Fruit fly (Drosophila melanogaster) whole organism, prepupa: ENCODE data around the gene teq.

Experiments
- CG10631 ChIP-seq: fragments of 200-800 bp; sonication (Bioruptor generic); optimal IDR thresholded peaks from 2 replicates; lab custom pipeline; 2016; ENCODE audit warnings: missing biosample characterization, missing genetic modification characterization
- CG11294 ChIP-seq: fragments of 200-800 bp; sonication (Bioruptor generic); IDR thresholded peaks from 2 replicates; pipeline ENCODE4 v1.3.6; 2022; ENCODE audit warnings: missing biosample characterization, missing genetic modification characterization
- CG11762 ChIP-seq: fragments of 200-800 bp; sonication (Bioruptor generic); optimal IDR thresholded peaks from 3 replicates; lab custom pipeline; 2016; ENCODE audit warnings: missing biosample characterization, missing genetic modification characterization; ENCODE audit not compliant: insufficient read depth
- CG15336 ChIP-seq: fragments of 200-800 bp; sonication (Bioruptor generic); IDR thresholded peaks from 2 replicates; pipeline ENCODE4 v1.3.6; 2022; ENCODE audit warnings: missing biosample characterization, missing genetic modification characterization
- CG1621 ChIP-seq: fragments of 200-800 bp; sonication (Bioruptor generic); optimal IDR thresholded peaks from 3 replicates; lab custom pipeline; 2018; ENCODE audit warnings: missing biosample characterization, mild to moderate bottlenecking, missing genetic modification characterization
- CG16779 ChIP-seq: fragments of 200-800 bp; sonication (Bioruptor generic); optimal IDR thresholded peaks from 3 replicates; lab custom pipeline; 2017; ENCODE audit warnings: missing biosample characterization, mild to moderate bottlenecking, missing genetic modification characterization
- CG3032 ChIP-seq: fragments of 200-800 bp; optimal IDR thresholded peaks from 2 replicates; lab custom pipeline; 2019; ENCODE audit warnings: missing biosample characterization, mild to moderate bottlenecking, missing genetic modification characterization, moderate library complexity
- CG31627 ChIP-seq: fragments of 200-800 bp; sonication (Bioruptor generic); optimal IDR thresholded peaks from 3 replicates; lab custom pipeline; 2016; ENCODE audit warnings: missing biosample characterization, missing genetic modification characterization
- CG32006 ChIP-seq: fragments of 200-800 bp; sonication (Bioruptor generic); optimal IDR thresholded peaks from 3 replicates; lab custom pipeline; 2017; ENCODE audit warnings: missing biosample characterization, mild to moderate bottlenecking, missing genetic modification characterization
- CG34406 ChIP-seq: fragments of 200-800 bp; sonication (Bioruptor generic); optimal IDR thresholded peaks from 3 replicates; lab custom pipeline; 2016; ENCODE audit warnings: missing biosample characterization, missing genetic modification characterization
- CG6163 ChIP-seq: fragments of 200-800 bp; sonication (Bioruptor generic); IDR thresholded peaks from 3 replicates; pipeline ENCODE4 v1.3.6; 2022; ENCODE audit warnings: missing biosample characterization, missing genetic modification characterization
- CG6276 ChIP-seq: fragments of 200-800 bp; sonication (Bioruptor generic); optimal IDR thresholded peaks from 2 replicates; lab custom pipeline; 2017; ENCODE audit warnings: missing biosample characterization, mild to moderate bottlenecking, missing genetic modification characterization
- CG6792 ChIP-seq: fragments of 200-800 bp; sonication (Bioruptor generic); optimal IDR thresholded peaks from 3 replicates; lab custom pipeline; 2016; ENCODE audit warnings: missing biosample characterization, missing genetic modification characterization
- CG6808 ChIP-seq: fragments of 200-800 bp; sonication (Bioruptor generic); optimal IDR thresholded peaks from 3 replicates; lab custom pipeline; 2017; ENCODE audit warnings: missing biosample characterization, missing genetic modification characterization, mild to moderate bottlenecking, moderate library complexity, missing genetic modification reagents
- CG6854 ChIP-seq: fragments of 200-800 bp; sonication (Bioruptor generic); optimal IDR thresholded peaks from 2 replicates; lab custom pipeline; 2017; ENCODE audit warnings: missing biosample characterization, mild to moderate bottlenecking, missing genetic modification characterization
- CG7368 ChIP-seq: fragments of 200-800 bp; sonication (Bioruptor generic); optimal IDR thresholded peaks from 3 replicates; lab custom pipeline; 2016; ENCODE audit warnings: missing biosample characterization, missing genetic modification characterization
- CG8319 ChIP-seq: fragments of 200-800 bp; sonication (Bioruptor generic); optimal IDR thresholded peaks from 3 replicates; lab custom pipeline; 2016; ENCODE audit warnings: missing biosample characterization, missing genetic modification characterization
- CG8632 ChIP-seq: fragments of 200-800 bp; sonication (Bioruptor generic); optimal IDR thresholded peaks from 3 replicates; lab custom pipeline; 2016; ENCODE audit warnings: missing biosample characterization, missing genetic modification characterization
- CG9139 ChIP-seq: fragments of 200-800 bp; sonication (Bioruptor generic); optimal IDR thresholded peaks from 3 replicates; lab custom pipeline; 2017; ENCODE audit warnings: missing biosample characterization, mild to moderate bottlenecking, missing genetic modification characterization
- Eip75B ChIP-seq: fragments of 200-800 bp; sonication (Bioruptor generic); optimal IDR thresholded peaks from 3 replicates; lab custom pipeline; 2016; ENCODE audit warnings: missing biosample characterization, missing genetic modification characterization
- Eip78C ChIP-seq: fragments of 200-800 bp; sonication (Bioruptor generic); peaks from one replicate; lab custom pipeline; 2016; ENCODE audit warnings: missing biosample characterization, missing genetic modification characterization
- Eip93F ChIP-seq: fragments of 200-800 bp; sonication (Bioruptor generic); optimal IDR thresholded peaks from 2 replicates; lab custom pipeline; 2016; ENCODE audit warnings: missing biosample characterization, mild to moderate bottlenecking, missing genetic modification characterization
- Ets21C ChIP-seq: fragments of 200-800 bp; sonication (Bioruptor generic); optimal IDR thresholded peaks from 3 replicates; lab custom pipeline; 2016; ENCODE audit warnings: missing biosample characterization, missing genetic modification characterization
- Ets96B ChIP-seq: fragments of 200-800 bp; optimal IDR thresholded peaks from 2 replicates; lab custom pipeline; 2019; ENCODE audit warnings: missing biosample characterization, mild to moderate bottlenecking, missing genetic modification characterization, moderate library complexity
- Gug ChIP-seq: fragments of 200-800 bp; sonication (Bioruptor generic); IDR thresholded peaks from 2 replicates; pipeline ENCODE4 v1.3.6; 2022; ENCODE audit warnings: missing biosample characterization, missing genetic modification characterization
- Hr38 ChIP-seq: sonication (Bioruptor generic); optimal IDR thresholded peaks from 2 replicates; lab custom pipeline; 2016; ENCODE audit warnings: missing biosample characterization, missing genetic modification characterization
- Hr39 ChIP-seq: fragments of 200-800 bp; sonication (Bioruptor generic); optimal IDR thresholded peaks from 2 replicates; lab custom pipeline; 2016; ENCODE audit warnings: missing biosample characterization, missing genetic modification characterization
- Lpt ChIP-seq: fragments of 200-800 bp; sonication (Bioruptor generic); optimal IDR thresholded peaks from 3 replicates; lab custom pipeline; 2016; ENCODE audit warnings: missing biosample characterization, missing genetic modification characterization
- Met ChIP-seq: fragments of 200-800 bp; sonication (Bioruptor generic); optimal IDR thresholded peaks from 3 replicates; lab custom pipeline; 2016; ENCODE audit warnings: missing biosample characterization, missing genetic modification characterization
- Sox102F ChIP-seq: fragments of 200-800 bp; sonication (Bioruptor generic); optimal IDR thresholded peaks from 2 replicates; lab custom pipeline; 2016; ENCODE audit warnings: missing biosample characterization, mild to moderate bottlenecking, missing genetic modification characterization
- Sox14 ChIP-seq: fragments of 200-800 bp; sonication (Bioruptor generic); optimal IDR thresholded peaks from 3 replicates; lab custom pipeline; 2016; ENCODE audit warnings: missing biosample characterization, missing genetic modification characterization
- Sox15 ChIP-seq: fragments of 200-800 bp; sonication (Bioruptor generic); optimal IDR thresholded peaks from 3 replicates; lab custom pipeline; 2016; ENCODE audit warnings: missing biosample characterization, missing genetic modification characterization
- achi ChIP-seq: fragments of 200-800 bp; sonication (Bioruptor generic); optimal IDR thresholded peaks from 3 replicates; lab custom pipeline; 2016; ENCODE audit warnings: missing biosample characterization, missing genetic modification characterization
- acj6 ChIP-seq: fragments of 200-800 bp; sonication (Bioruptor generic); optimal IDR thresholded peaks from 3 replicates; lab custom pipeline; 2016; ENCODE audit warnings: missing biosample characterization, missing genetic modification characterization
- cyc ChIP-seq: fragments of 200-800 bp; sonication (Bioruptor generic); optimal IDR thresholded peaks from 3 replicates; lab custom pipeline; 2016; ENCODE audit warnings: missing biosample characterization, missing genetic modification characterization
- dac ChIP-seq: fragments of 200-800 bp; sonication (Bioruptor generic); optimal IDR thresholded peaks from 2 replicates; lab custom pipeline; 2017; ENCODE audit warnings: missing biosample characterization, mild to moderate bottlenecking, missing genetic modification characterization
- eg ChIP-seq: fragments of 200-800 bp; sonication (Bioruptor generic); IDR thresholded peaks from 3 replicates; pipeline ENCODE4 v1.3.6; 2022; ENCODE audit warnings: missing biosample characterization, missing genetic modification characterization
- esn ChIP-seq: fragments of 200-800 bp; sonication (Bioruptor generic); optimal IDR thresholded peaks from 2 replicates; lab custom pipeline; 2016; ENCODE audit warnings: missing biosample characterization, mild to moderate bottlenecking, missing genetic modification characterization, moderate library complexity
- fd59A ChIP-seq: fragments of 200-800 bp; sonication (Bioruptor generic); optimal IDR thresholded peaks from 2 replicates; lab custom pipeline; 2017; ENCODE audit warnings: missing biosample characterization, mild to moderate bottlenecking, missing genetic modification characterization, missing genetic modification reagents
- fd85E ChIP-seq: fragments of 200-800 bp; sonication (Bioruptor generic); optimal IDR thresholded peaks from 3 replicates; lab custom pipeline; 2016; ENCODE audit warnings: missing biosample characterization, missing genetic modification characterization
- fkh ChIP-seq: fragments of 200-800 bp; sonication (Bioruptor generic); optimal IDR thresholded peaks from 3 replicates; lab custom pipeline; 2017; ENCODE audit warnings: missing biosample characterization, mild to moderate bottlenecking, missing genetic modification characterization, moderate library complexity
- lz ChIP-seq: fragments of 200-800 bp; sonication (Bioruptor generic); optimal IDR thresholded peaks from 3 replicates; lab custom pipeline; 2016; ENCODE audit warnings: missing biosample characterization, missing genetic modification characterization
- net ChIP-seq: fragments of 200-800 bp; sonication (Bioruptor generic); optimal IDR thresholded peaks from 3 replicates; lab custom pipeline; 2016; ENCODE audit warnings: missing biosample characterization, missing genetic modification characterization
- pdm3 ChIP-seq: fragments of 200-800 bp; sonication (Bioruptor generic); optimal IDR thresholded peaks from 3 replicates; lab custom pipeline; 2016; ENCODE audit warnings: missing biosample characterization, missing genetic modification characterization
- salr ChIP-seq, 2 experiments: fragments of 200-800 bp; sonication (Bioruptor generic); optimal IDR thresholded peaks; 3 replicates each; lab custom pipeline; 2016 to 2018; ENCODE audit warnings: missing biosample characterization in 2 of 2, missing genetic modification characterization in 2 of 2, mild to moderate bottlenecking in 1 of 2
- spab ChIP-seq: fragments of 200-800 bp; sonication (Bioruptor generic); optimal IDR thresholded peaks from 2 replicates; lab custom pipeline; 2017; ENCODE audit warnings: missing biosample characterization, mild to moderate bottlenecking, missing genetic modification characterization, missing genetic modification reagents
- ss ChIP-seq, 2 experiments: fragments of 200-800 bp; sonication (Bioruptor generic); optimal IDR thresholded peaks; 2 replicates in 1 of 2; 3 replicates in 1 of 2; lab custom pipeline; 2017 to 2018; ENCODE audit warnings: mild to moderate bottlenecking in 2 of 2, missing biosample characterization in 2 of 2, missing genetic modification characterization in 2 of 2, moderate library complexity in 1 of 2
- svp ChIP-seq: fragments of 200-800 bp; sonication (Bioruptor generic); peaks from one replicate; lab custom pipeline; 2016; ENCODE audit warnings: missing biosample characterization, missing genetic modification characterization
- topi ChIP-seq: fragments of 200-800 bp; sonication (Bioruptor generic); optimal IDR thresholded peaks from 3 replicates; lab custom pipeline; 2016; ENCODE audit warnings: missing biosample characterization, missing genetic modification characterization
- vri ChIP-seq: fragments of 200-800 bp; sonication (Bioruptor generic); optimal IDR thresholded peaks from 3 replicates; lab custom pipeline; 2016; ENCODE audit warnings: missing biosample characterization, mild to moderate bottlenecking, missing genetic modification characterization

Gene teq

dm6 chr3L:9029183-9029789, 45.2 kb upstream of the teq start:
- TF ChIP-seq CG6854, result no peak
- TF ChIP-seq eg (GFP tag; lab: Robert Waterston, UW), result no peak
- TF ChIP-seq svp (GFP tag; lab: Kevin White, UChicago), result peak; percentile 3
- no peak for TF ChIP-seq pdm3 (GFP tag; lab: Kevin White, UChicago)
- no peak for TF ChIP-seq CG7368 (GFP tag; lab: Kevin White, UChicago)
- TF ChIP-seq CG1621 (tag; lab: Kevin White, UChicago), result no peak

DNA sequence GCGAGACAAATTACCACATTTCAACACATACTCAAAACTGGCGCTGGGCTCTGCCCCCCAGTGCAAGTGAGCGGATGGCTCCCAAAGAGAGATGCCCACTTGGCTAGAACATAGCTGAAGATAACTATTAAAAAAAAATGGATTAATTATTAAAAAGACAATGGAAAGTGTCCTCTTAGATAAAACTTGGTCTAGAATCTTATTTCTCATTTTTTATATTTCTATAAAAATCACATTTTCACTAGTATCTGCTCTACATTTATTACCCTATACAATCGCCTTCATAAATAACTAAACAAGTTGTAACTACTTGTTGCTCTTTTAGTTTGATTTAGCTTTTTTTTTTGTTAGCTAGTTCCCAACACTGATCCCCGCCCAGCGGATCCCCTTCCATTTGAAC, 41.6 kb upstream of the teq start:
- TF ChIP-seq ss (GFP tag; optimal IDR thresholded peaks at IDR 0.05; lab: Kevin White, UChicago) (no peak), CG34406 (GFP tag; lab: Kevin White, UChicago) (no peak), CG6163 (no peak), fd59A (GFP tag; lab: Kevin White, UChicago) (no peak), vri (GFP tag; lab: Kevin White, UChicago) (no peak), CG9139 (no peak), topi (peak; percentile 23), Lpt (GFP tag; lab: Kevin White, UChicago) (no peak), svp (GFP tag; lab: Kevin White, UChicago) (peak; percentile 46), CG3032 (tag; lab: Kevin White, UChicago) (no peak), lz (no peak), CG11294 (GFP tag; lab: Robert Waterston, UW) (no peak), Hr39 (GFP tag; lab: Kevin White, UChicago) (no peak), salr (GFP tag; optimal IDR thresholded peaks at IDR 0.05; lab: Kevin White, UChicago) (no peak), Sox15 (GFP tag; lab: Kevin White, UChicago) (no peak), CG1621 (tag; lab: Kevin White, UChicago) (no peak), CG6792 (GFP tag; lab: Kevin White, UChicago) (no peak), Sox14 (GFP tag; lab: Kevin White, UChicago) (no peak), Eip93F (GFP tag; lab: Kevin White, UChicago) (no peak), eg (GFP tag; lab: Robert Waterston, UW) (no peak), Gug (no peak), Hr38 (GFP tag; lab: Kevin White, UChicago) (no peak), Eip78C (GFP tag; lab: Kevin White, UChicago) (peak; percentile 34), cyc (GFP tag; lab: Kevin White, UChicago) (no peak), CG7368 (GFP tag; lab: Kevin White, UChicago) (no peak), CG6276 (GFP tag; lab: Kevin White, UChicago) (no peak), CG8319 (GFP tag; lab: Kevin White, UChicago) (no peak), Ets21C (GFP tag; lab: Kevin White, UChicago) (no peak), Sox102F (GFP tag; lab: Kevin White, UChicago) (no peak), CG8632 (GFP tag; lab: Kevin White, UChicago) (no peak), acj6 (no peak), Met (peak; percentile 38), fkh (no peak), achi (no peak), CG16779 (tag; lab: Kevin White, UChicago) (no peak), spab (GFP tag; lab: Kevin White, UChicago) (no peak), CG32006 (GFP tag; lab: Kevin White, UChicago) (no peak), pdm3 (GFP tag; lab: Kevin White, UChicago) (no peak), dac (GFP tag; lab: Kevin White, UChicago) (no peak), CG10631 (no peak), CG6808 (GFP tag; lab: Kevin White, UChicago) (no peak), CG31627 (peak; percentile 5), net (GFP tag; lab: Kevin White, UChicago) (no peak), CG15336 (GFP tag; lab: Robert Waterston, UW) (no peak), Eip75B (no peak), fd85E (GFP tag; lab: Kevin White, UChicago) (no peak), Ets96B (no peak), esn (GFP tag; lab: Kevin White, UChicago) (peak; percentile 17), CG11762 (GFP tag; lab: Kevin White, UChicago) (no peak)
